Worm (Caenorhabditis elegans): ENCODE results near the gene paic-1.

DNA sequence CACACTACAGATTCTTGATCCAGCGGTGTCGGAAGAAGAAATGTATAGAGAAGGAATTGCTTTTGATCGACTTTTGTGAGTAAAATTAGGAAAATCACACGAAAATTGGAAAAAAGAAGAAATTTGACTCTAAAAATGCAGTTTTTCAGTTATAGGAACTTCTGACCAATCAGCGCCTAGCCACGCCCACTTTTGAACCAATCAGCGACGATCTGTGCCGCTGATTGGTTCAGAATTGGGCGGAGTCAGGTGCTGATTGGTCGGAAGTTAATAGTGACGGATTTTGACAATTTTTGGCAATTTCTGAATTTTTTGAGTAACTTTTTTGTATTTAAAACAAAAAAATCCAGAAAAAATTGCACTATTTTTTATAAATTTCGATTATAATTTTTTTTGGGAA, 30.8 kb downstream of the paic-1 start:
- no peak for TF ChIP-seq pqm-1 (tag; optimal IDR thresholded peaks at IDR 0.05)
- no peak for TF ChIP-seq unc-86 (tag; optimal IDR thresholded peaks at IDR 0.05)
- no peak for TF ChIP-seq tbx-2 (tag; optimal IDR thresholded peaks at IDR 0.05)
- TF ChIP-seq ama-1 (optimal IDR thresholded peaks at IDR 0.05): no peak
